Fruit fly (Drosophila melanogaster): ENCODE data around the gene CG17734.

Gene CG17734

DNA sequence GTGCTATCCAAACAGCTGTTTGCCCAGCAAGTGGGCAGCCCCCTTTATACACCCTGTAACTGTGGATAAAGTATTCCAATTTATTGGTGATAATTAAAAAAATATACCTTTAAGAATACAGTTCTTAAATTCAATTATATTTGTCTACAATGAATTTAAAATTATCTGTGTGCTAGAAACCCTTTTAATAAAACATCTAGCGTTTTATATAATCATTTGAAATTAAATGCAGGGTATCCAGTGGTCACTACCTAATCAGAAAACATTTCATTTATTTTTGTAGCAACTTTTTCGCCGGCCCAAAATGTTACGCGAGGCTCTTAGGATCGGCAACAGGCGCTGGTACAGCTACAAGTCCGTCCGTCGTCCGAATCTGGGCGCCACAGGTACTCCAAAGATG lies 17.3 kb downstream of the CG17734 start, which contains the start of gene CG17726 (continued):
- TF ChIP-seq Neu2 (GFP tag; optimal IDR thresholded peaks at IDR 0.05; ENCODE audit: borderline replicate concordance) (no peak), bigmax (GFP tag; optimal IDR thresholded peaks at IDR 0.05) (no peak), vvl (GFP tag; IDR thresholded peaks at IDR 0.05) (peak; percentile 99), seq (GFP tag; IDR thresholded peaks at IDR 0.05) (peak; percentile 97), CG9817 (tag; optimal IDR thresholded peaks at IDR 0.05) (peak; percentile 96), mam (GFP tag; optimal IDR thresholded peaks at IDR 0.05) (peak; percentile 90), sna (GFP tag; IDR thresholded peaks at IDR 0.05; ENCODE audit: partially characterized antibody) (no peak), klu (GFP tag; IDR thresholded peaks at IDR 0.05) (peak; percentile 92), CG11085 (GFP tag; IDR thresholded peaks at IDR 0.05) (peak; percentile 89), run (tag; optimal IDR thresholded peaks at IDR 0.05) (peak; percentile 96), zfh2 (GFP tag; optimal IDR thresholded peaks at IDR 0.05) (peak; percentile 81), Fer3 (tag; optimal IDR thresholded peaks at IDR 0.05) (peak; percentile 98), CG12659 (GFP tag; optimal IDR thresholded peaks at IDR 0.05) (peak; percentile 98), CG17802 (tag; optimal IDR thresholded peaks at IDR 0.05) (peak; percentile 69), dmrt99B (tag; optimal IDR thresholded peaks at IDR 0.05) (peak; percentile 97), tio (GFP tag; optimal IDR thresholded peaks at IDR 0.05) (no peak), fd64A (GFP tag; optimal IDR thresholded peaks at IDR 0.05) (peak; percentile 3), Atf-2 (GFP tag; optimal IDR thresholded peaks at IDR 0.05) (peak; percentile 91), CG11456 (GFP tag; IDR thresholded peaks at IDR 0.05) (peak; percentile 97), Mrtf (GFP tag; IDR thresholded peaks at IDR 0.05) (peak; percentile 96), CG8765 (GFP tag; IDR thresholded peaks at IDR 0.05) (peak; percentile 97), fd102C (GFP tag; optimal IDR thresholded peaks at IDR 0.05) (peak; percentile 91), CG12219 (GFP tag; optimal IDR thresholded peaks at IDR 0.05) (peak; percentile 95), CG8924 (tag; optimal IDR thresholded peaks at IDR 0.05) (peak; percentile 99), mirr (GFP tag; optimal IDR thresholded peaks at IDR 0.05) (peak; percentile 81), chinmo (GFP tag; IDR thresholded peaks at IDR 0.05; ENCODE audit: partially characterized antibody) (no peak), Hmr (GFP tag; optimal IDR thresholded peaks at IDR 0.05) (no peak), sob (GFP tag; IDR thresholded peaks at IDR 0.05) (peak; percentile 97), crc (GFP tag; optimal IDR thresholded peaks at IDR 0.05) (peak; percentile 77), CG8290 (GFP tag; optimal IDR thresholded peaks at IDR 0.05) (peak; percentile 94), CG8290 (tag; optimal IDR thresholded peaks at IDR 0.05) (peak in 1 of 2 experiments; percentile 75), CG18619 (GFP tag; optimal IDR thresholded peaks at IDR 0.05) (peak; percentile 94), pum (GFP tag; optimal IDR thresholded peaks at IDR 0.05) (peak; percentile 88), Dad (GFP tag; optimal IDR thresholded peaks at IDR 0.05) (peak; percentile 84), esg (GFP tag; conservative IDR thresholded peaks at IDR 0.05) (peak; percentile 98), gcm2 (GFP tag; optimal IDR thresholded peaks at IDR 0.05) (peak; percentile 69), NfI (GFP tag; optimal IDR thresholded peaks at IDR 0.05) (peak; percentile 96), Stat92E (GFP tag; optimal IDR thresholded peaks at IDR 0.05) (peak in 1 of 3 experiments; percentile 94), exex (tag; optimal IDR thresholded peaks at IDR 0.05) (no peak), GATAe (GFP tag; conservative IDR thresholded peaks at IDR 0.05) (peak; percentile 88), CG12155 (GFP tag; optimal IDR thresholded peaks at IDR 0.05) (peak; percentile 95), CG9876 (GFP tag; optimal IDR thresholded peaks at IDR 0.05) (peak; percentile 52), CG2120 (GFP tag; optimal IDR thresholded peaks at IDR 0.05) (peak; percentile 97), hth (optimal IDR thresholded peaks at IDR 0.05) (no peak), wdn (GFP tag; IDR thresholded peaks at IDR 0.05) (peak; percentile 96), HmgD (GFP tag; optimal IDR thresholded peaks at IDR 0.05) (peak; percentile 62), YL-1 (GFP tag; optimal IDR thresholded peaks at IDR 0.05) (peak; percentile 95), CG11695 (GFP tag; IDR thresholded peaks at IDR 0.05) (peak; percentile 98), CG15514 (GFP tag; optimal IDR thresholded peaks at IDR 0.05) (peak; percentile 86), vfl (GFP tag; optimal IDR thresholded peaks at IDR 0.05) (peak; percentile 88), MTF-1 (GFP tag; optimal IDR thresholded peaks at IDR 0.05; ENCODE audit: borderline replicate concordance) (peak; percentile 92)
